Worm (Caenorhabditis elegans) whole organism, L2 larva: ENCODE results near the gene tcer-1.

Experiments used
- C34F6.9 ChIP-seq: fragments of 150-350 bp; optimal IDR thresholded peaks from 2 replicates; lab custom pipeline; 2014; ENCODE audit warnings: missing biosample characterization, missing genetic modification characterization
- F13H6.1 ChIP-seq: sonication (generic microtip); optimal IDR thresholded peaks from 2 replicates; lab custom pipeline; 2016; ENCODE audit warnings: missing genetic modification characterization, missing compliant biosample characterization
- R02D3.7 ChIP-seq: fragments of 150-350 bp; optimal IDR thresholded peaks from 2 replicates; lab custom pipeline; 2014; ENCODE audit warnings: missing biosample characterization, missing genetic modification characterization
- Y55F3AM.14 ChIP-seq: fragments of 200-800 bp; sonication (Bioruptor generic); optimal IDR thresholded peaks from 2 replicates; lab custom pipeline; 2018; ENCODE audit warnings: mild to moderate bottlenecking, missing genetic modification characterization, missing compliant biosample characterization
- ZK546.5 ChIP-seq: sonication (generic microtip); optimal IDR thresholded peaks from 2 replicates; lab custom pipeline; 2017; ENCODE audit warnings: missing biosample characterization, missing genetic modification characterization
- aly-2 ChIP-seq: fragments of 150-350 bp; optimal IDR thresholded peaks from 2 replicates; lab custom pipeline; 2014; ENCODE audit warnings: missing biosample characterization, missing genetic modification characterization
- ama-1 ChIP-seq: fragments of 150-350 bp; optimal IDR thresholded peaks from 2 replicates; lab custom pipeline; 2018; ENCODE audit warnings: inconsistent platforms
- blmp-1 ChIP-seq: sonication (generic microtip); optimal IDR thresholded peaks from 2 replicates; lab custom pipeline; 2017; ENCODE audit warnings: missing genetic modification characterization, mild to moderate bottlenecking, missing compliant biosample characterization, antibody characterized with exemption, moderate library complexity; ENCODE audit not compliant: insufficient read depth
- ceh-16 ChIP-seq: fragments of 150-350 bp; optimal IDR thresholded peaks from 2 replicates; lab custom pipeline; 2014; ENCODE audit warnings: missing biosample characterization, missing genetic modification characterization
- ceh-82 ChIP-seq: fragments of 150-350 bp; optimal IDR thresholded peaks from 2 replicates; lab custom pipeline; 2014; ENCODE audit warnings: missing biosample characterization, missing genetic modification characterization
- crh-2 ChIP-seq: sonication (generic microtip); optimal IDR thresholded peaks from 2 replicates; lab custom pipeline; 2017; ENCODE audit warnings: missing biosample characterization, missing genetic modification characterization
- dmd-4 ChIP-seq: sonication (generic microtip); optimal IDR thresholded peaks from 2 replicates; lab custom pipeline; 2017; ENCODE audit warnings: missing biosample characterization, missing genetic modification characterization
- egl-27 ChIP-seq: sonication (generic microtip); optimal IDR thresholded peaks from 3 replicates; lab custom pipeline; 2017; ENCODE audit warnings: missing biosample characterization, missing genetic modification reagents, missing genetic modification characterization
- elt-1 ChIP-seq: fragments of 150-350 bp; optimal IDR thresholded peaks from 2 replicates; lab custom pipeline; 2014; ENCODE audit warnings: missing biosample characterization, missing genetic modification characterization
- elt-3 ChIP-seq: sonication (generic microtip); optimal IDR thresholded peaks from 2 replicates; lab custom pipeline; 2017; ENCODE audit warnings: missing biosample characterization, missing genetic modification characterization
- fos-1 ChIP-seq: fragments of 150-350 bp; optimal IDR thresholded peaks from 2 replicates; lab custom pipeline; 2014; ENCODE audit warnings: missing biosample characterization, missing genetic modification characterization
- gmeb-1 ChIP-seq: fragments of 150-350 bp; optimal IDR thresholded peaks from 2 replicates; lab custom pipeline; 2014; ENCODE audit warnings: missing biosample characterization, missing genetic modification characterization
- lin-11 ChIP-seq: fragments of 150-350 bp; sonication (generic microtip); optimal IDR thresholded peaks from 2 replicates; lab custom pipeline; 2014; ENCODE audit warnings: missing biosample characterization, missing genetic modification characterization, inconsistent platforms, mixed read lengths
- lin-13 ChIP-seq: fragments of 150-350 bp; optimal IDR thresholded peaks from 2 replicates; lab custom pipeline; 2014; ENCODE audit warnings: missing biosample characterization, missing genetic modification reagents, missing genetic modification characterization
- lin-39 ChIP-seq: fragments of 150-350 bp; optimal IDR thresholded peaks from 2 replicates; lab custom pipeline; 2014; ENCODE audit warnings: missing biosample characterization, missing genetic modification reagents, missing genetic modification characterization
- lsy-2 ChIP-seq, 2 experiments: fragments of 150-350 bp in 1 of 2; sonication (generic microtip) in 1 of 2; optimal IDR thresholded peaks; 2 replicates each; lab custom pipeline; 2014 to 2017; ENCODE audit warnings: missing biosample characterization in 2 of 2, missing genetic modification characterization in 2 of 2
- mab-5 ChIP-seq: fragments of 150-350 bp; optimal IDR thresholded peaks from 2 replicates; lab custom pipeline; 2014; ENCODE audit warnings: missing biosample characterization, missing genetic modification characterization
- mbf-1 ChIP-seq: sonication (generic microtip); optimal IDR thresholded peaks from 2 replicates; lab custom pipeline; 2017; ENCODE audit warnings: missing biosample characterization, missing genetic modification characterization
- mdl-1 ChIP-seq, 2 experiments: fragments of 150-350 bp in 1 of 2; sonication (generic microtip) in 1 of 2; optimal IDR thresholded peaks; 2 replicates each; lab custom pipeline; 2017; ENCODE audit warnings: missing biosample characterization in 2 of 2, missing genetic modification characterization in 2 of 2
- nhr-10 ChIP-seq: sonication (generic microtip); optimal IDR thresholded peaks from 2 replicates; lab custom pipeline; 2017; ENCODE audit warnings: missing biosample characterization, missing genetic modification characterization
- nhr-11 ChIP-seq: fragments of 150-350 bp; optimal IDR thresholded peaks from 2 replicates; lab custom pipeline; 2014; ENCODE audit warnings: missing biosample characterization, missing genetic modification characterization
- nhr-12 ChIP-seq: fragments of 150-350 bp; optimal IDR thresholded peaks from 2 replicates; lab custom pipeline; 2014; ENCODE audit warnings: missing biosample characterization, missing genetic modification characterization
- nhr-129 ChIP-seq: fragments of 150-350 bp; optimal IDR thresholded peaks from 2 replicates; lab custom pipeline; 2014; ENCODE audit warnings: missing biosample characterization, missing genetic modification characterization
- nhr-21 ChIP-seq: fragments of 150-350 bp; optimal IDR thresholded peaks from 2 replicates; lab custom pipeline; 2014; ENCODE audit warnings: missing biosample characterization, missing genetic modification characterization
- nhr-23 ChIP-seq: fragments of 150-350 bp; optimal IDR thresholded peaks from 2 replicates; lab custom pipeline; 2014; ENCODE audit warnings: missing biosample characterization, missing genetic modification reagents, missing genetic modification characterization
- nhr-237 ChIP-seq: fragments of 150-350 bp; optimal IDR thresholded peaks from 2 replicates; lab custom pipeline; 2014; ENCODE audit warnings: missing biosample characterization, missing genetic modification characterization
- nhr-25 ChIP-seq: fragments of 150-350 bp; sonication (generic microtip); optimal IDR thresholded peaks from 3 replicates; lab custom pipeline; 2014; ENCODE audit warnings: missing biosample characterization, missing genetic modification characterization
- nhr-6 ChIP-seq: fragments of 150-350 bp; optimal IDR thresholded peaks from 2 replicates; lab custom pipeline; 2014; ENCODE audit warnings: missing biosample characterization, missing genetic modification characterization
- nhr-77 ChIP-seq: fragments of 150-350 bp; optimal IDR thresholded peaks from 2 replicates; lab custom pipeline; 2014; ENCODE audit warnings: missing biosample characterization, missing genetic modification characterization
- peb-1 ChIP-seq: fragments of 150-350 bp; optimal IDR thresholded peaks from 2 replicates; lab custom pipeline; 2014; ENCODE audit warnings: missing biosample characterization, missing genetic modification characterization
- sem-4 ChIP-seq: fragments of 150-350 bp; optimal IDR thresholded peaks from 2 replicates; lab custom pipeline; 2014; ENCODE audit warnings: missing biosample characterization, missing genetic modification reagents, missing genetic modification characterization
- skn-1 ChIP-seq: sonication (generic microtip); optimal IDR thresholded peaks from 2 replicates; lab custom pipeline; 2017; ENCODE audit warnings: missing biosample characterization, missing genetic modification characterization
- sma-3 ChIP-seq: sonication (generic microtip); optimal IDR thresholded peaks from 2 replicates; lab custom pipeline; 2016; ENCODE audit warnings: missing genetic modification reagents, missing genetic modification characterization, missing compliant biosample characterization
- sma-9 ChIP-seq, 2 experiments: fragments of 150-350 bp in 1 of 2; sonication (generic microtip) in 1 of 2; optimal IDR thresholded peaks; 2 replicates each; lab custom pipeline; 2014 to 2016; ENCODE audit warnings: missing genetic modification characterization in 2 of 2, mild to moderate bottlenecking in 1 of 2, missing biosample characterization in 1 of 2, missing compliant biosample characterization in 1 of 2, missing genetic modification reagents in 1 of 2, moderate library complexity in 1 of 2
- snpc-4 ChIP-seq: fragments of 150-350 bp; optimal IDR thresholded peaks from 2 replicates; lab custom pipeline; 2014; ENCODE audit warnings: missing biosample characterization, missing genetic modification characterization
- unc-39 ChIP-seq: fragments of 150-350 bp; optimal IDR thresholded peaks from 2 replicates; lab custom pipeline; 2014; ENCODE audit warnings: missing biosample characterization, missing genetic modification characterization
- unc-55 ChIP-seq: fragments of 150-350 bp; sonication (generic microtip); optimal IDR thresholded peaks from 3 replicates; lab custom pipeline; 2014; ENCODE audit warnings: missing biosample characterization, missing genetic modification reagents, missing genetic modification characterization
- zag-1 ChIP-seq: fragments of 150-350 bp; optimal IDR thresholded peaks from 2 replicates; lab custom pipeline; 2014; ENCODE audit warnings: missing biosample characterization, missing genetic modification characterization
- ztf-1 ChIP-seq: fragments of 200-800 bp; sonication (Bioruptor generic); conservative IDR thresholded peaks from 2 replicates; pipeline ENCODE4 v1.3.6; 2022; ENCODE audit warnings: missing genetic modification characterization, missing compliant biosample characterization
- ztf-11 ChIP-seq: sonication (generic microtip); optimal IDR thresholded peaks from 2 replicates; lab custom pipeline; 2017; ENCODE audit warnings: missing biosample characterization, missing genetic modification characterization
- ztf-4 ChIP-seq: fragments of 150-350 bp; optimal IDR thresholded peaks from 2 replicates; lab custom pipeline; 2014; ENCODE audit warnings: missing biosample characterization, missing genetic modification characterization

tcer-1 gene

DNA sequence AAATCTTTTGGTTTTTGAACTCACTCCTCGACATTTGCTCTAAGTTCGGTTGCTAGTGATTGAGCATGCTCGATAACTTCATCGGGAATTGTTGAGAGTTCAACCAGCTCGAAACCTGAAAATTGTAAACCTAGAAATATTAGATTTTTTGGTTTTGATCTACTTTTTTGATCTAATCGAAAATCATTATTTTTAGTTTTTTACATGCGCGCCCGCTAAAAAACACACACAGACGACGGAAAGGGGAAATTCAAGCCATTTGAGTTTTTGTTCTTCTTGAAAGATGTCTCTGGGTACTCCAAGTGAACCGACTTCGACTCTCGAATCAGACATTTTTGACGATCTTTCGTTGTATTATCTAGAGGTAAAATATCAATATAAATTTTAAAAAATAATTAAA lies 15.5 kb upstream of the tcer-1 start, which contains the start of gene nos-2:
Gene nos-2 (plus strand): TSS at position 228 of the 400 bp plus-strand sequence.
- TF ChIP-seq skn-1 (tag; lab: Kevin White, UChicago) (no peak), nhr-237 (tag; lab: Kevin White, UChicago) (no peak), ztf-11 (no peak), elt-1 (tag; lab: Kevin White, UChicago) (no peak), ZK546.5 (tag; lab: Kevin White, UChicago) (no peak), dmd-4 (tag; lab: Kevin White, UChicago) (no peak), crh-2 (tag; lab: Kevin White, UChicago) (no peak), ztf-1 (GFP tag; lab: Robert Waterston, UW) (no peak), peb-1 (no peak), ama-1 (lab: Kevin White, UChicago) (no peak), blmp-1 (no peak), Y55F3AM.14 (no peak)

DNA sequence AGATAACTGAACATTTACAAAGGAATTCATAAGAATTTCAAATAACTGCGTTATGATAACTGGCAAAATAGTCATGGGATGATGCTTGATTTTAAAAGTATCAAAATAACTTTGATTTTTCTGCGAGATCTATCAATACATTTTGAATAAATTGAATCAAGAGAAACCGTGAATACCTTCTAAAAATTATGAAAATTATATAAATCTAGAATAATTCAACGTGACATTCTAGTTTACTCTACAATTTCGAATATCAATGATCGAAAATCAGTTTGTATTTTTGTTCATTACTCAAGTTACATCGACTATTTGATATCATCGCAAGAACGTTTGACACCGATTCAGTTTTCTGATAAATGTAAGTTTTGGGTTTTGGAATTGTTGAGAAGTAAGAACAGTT lies 11.9 kb upstream of the tcer-1 start, which contains the start of gene acs-6:
Gene acs-6 (plus strand): TSS at position 301 of the 400 bp plus-strand sequence.
- TF ChIP-seq Y55F3AM.14 (no peak), nhr-10 (tag; lab: Kevin White, UChicago) (no peak), aly-2 (tag; lab: Kevin White, UChicago) (no peak), dmd-4 (tag; lab: Kevin White, UChicago) (no peak), lin-11 (no peak)

DNA sequence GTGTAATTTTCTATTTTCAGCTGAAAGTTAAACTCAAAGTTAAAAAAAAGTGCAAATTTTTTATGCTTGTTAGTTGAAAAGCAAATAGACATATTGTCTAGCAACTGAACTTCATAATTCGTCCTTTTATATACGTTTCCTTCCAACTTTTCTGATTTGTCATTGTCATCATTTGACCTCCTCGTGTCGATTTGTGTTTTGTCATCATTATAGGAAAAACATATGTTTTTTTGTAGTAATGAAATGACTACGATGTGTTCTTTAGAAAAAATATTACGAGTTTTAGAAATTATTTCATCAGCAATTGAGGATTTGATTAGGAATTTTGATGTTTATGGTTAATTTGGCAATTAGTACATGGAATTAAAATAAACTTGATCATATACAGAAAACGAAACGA lies 10.9 kb upstream of the tcer-1 start:
- TF ChIP-seq mdl-1 (tag; optimal IDR thresholded peaks at IDR 0.05; lab: Kevin White, UChicago), result no peak
- TF ChIP-seq lin-13 (GFP tag; lab: Kevin White, UChicago), result no peak
- no peak for TF ChIP-seq lin-39
- peak; percentile 87 for TF ChIP-seq skn-1 (tag; lab: Kevin White, UChicago)

DNA sequence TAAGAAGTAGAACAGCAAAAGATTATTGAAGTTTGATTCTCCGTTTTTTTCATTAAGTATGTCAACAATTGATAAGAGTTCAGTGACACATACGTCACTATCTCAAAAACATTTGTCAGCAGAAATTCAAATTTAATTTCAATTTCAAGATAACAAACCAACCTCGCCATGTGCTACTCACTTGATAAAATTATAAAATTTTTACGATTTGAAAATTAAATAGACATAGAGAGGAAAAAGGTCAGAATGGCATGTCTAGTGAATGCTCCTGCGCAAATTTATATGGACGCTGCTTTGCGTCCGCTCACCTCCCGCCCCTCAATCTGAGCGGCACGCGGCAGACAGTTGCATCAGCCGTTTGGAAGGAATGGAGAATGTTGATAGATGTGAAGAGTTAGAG lies 10.3 kb upstream of the tcer-1 start:
- TF ChIP-seq Y55F3AM.14 (no peak), ceh-16 (tag; lab: Kevin White, UChicago) (no peak), crh-2 (tag; lab: Kevin White, UChicago) (peak; percentile 58), F13H6.1 (peak; percentile 55), elt-1 (tag; lab: Kevin White, UChicago) (no peak), ztf-4 (no peak), mbf-1 (tag; lab: Kevin White, UChicago) (no peak), lin-13 (GFP tag; lab: Kevin White, UChicago) (no peak), ama-1 (lab: Kevin White, UChicago) (no peak), zag-1 (tag; lab: Kevin White, UChicago) (no peak), sem-4 (tag; lab: Kevin White, UChicago) (no peak), lin-11 (no peak), R02D3.7 (no peak), nhr-23 (tag; lab: Kevin White, UChicago) (no peak), nhr-10 (tag; lab: Kevin White, UChicago) (no peak), ceh-82 (tag; lab: Kevin White, UChicago) (no peak), snpc-4 (no peak), nhr-6 (no peak), unc-39 (no peak), nhr-21 (tag; lab: Kevin White, UChicago) (no peak), nhr-129 (tag; lab: Kevin White, UChicago) (peak; percentile 76), ZK546.5 (tag; lab: Kevin White, UChicago) (no peak), mab-5 (tag; lab: Kevin White, UChicago) (no peak), nhr-77 (tag; lab: Kevin White, UChicago) (no peak), sma-9 (GFP tag; optimal IDR thresholded peaks at IDR 0.05; lab: Kevin White, UChicago) (peak; percentile 65), sma-9 (tag; optimal IDR thresholded peaks at IDR 0.05; lab: Kevin White, UChicago) (no peak), nhr-12 (tag; lab: Kevin White, UChicago) (no peak), nhr-11 (no peak), peb-1 (no peak), elt-3 (tag; lab: Kevin White, UChicago) (no peak), fos-1 (tag; lab: Kevin White, UChicago) (peak; percentile 83), ztf-11 (no peak), dmd-4 (tag; lab: Kevin White, UChicago) (no peak), egl-27 (tag; lab: Kevin White, UChicago) (no peak), aly-2 (tag; lab: Kevin White, UChicago) (no peak), unc-55 (GFP tag; lab: Kevin White, UChicago) (no peak), sma-3 (GFP tag; lab: Kevin White, UChicago) (peak; percentile 14), nhr-25 (tag; lab: Kevin White, UChicago) (no peak), blmp-1 (no peak), nhr-237 (tag; lab: Kevin White, UChicago) (no peak), lin-39 (no peak), lsy-2 (tag; optimal IDR thresholded peaks at IDR 0.05; lab: Kevin White, UChicago) (peak in 1 of 2 experiments; percentile 7), C34F6.9 (tag; lab: Kevin White, UChicago) (no peak), gmeb-1 (tag; lab: Kevin White, UChicago) (peak; percentile 29), ztf-1 (GFP tag; lab: Robert Waterston, UW) (no peak)
